Worm (Caenorhabditis elegans) whole organism, L4 larva: Measurements from ENCODE around the gene lrch-1.

ENCODE experiments used
- F26F4.8 ChIP-seq: fragments of 200-800 bp; sonication (Bioruptor generic); conservative IDR thresholded peaks from 2 replicates; pipeline ENCODE4 v1.3.6; 2022; ENCODE audit warnings: missing genetic modification characterization, missing compliant biosample characterization
- aly-2 ChIP-seq: sonication (generic microtip); optimal IDR thresholded peaks from 2 replicates; lab custom pipeline; 2018; ENCODE audit warnings: missing biosample characterization, missing genetic modification characterization
- ama-1 ChIP-seq: fragments of 150-350 bp; optimal IDR thresholded peaks from 2 replicates; lab custom pipeline; 2014; ENCODE audit warnings: inconsistent platforms, mixed read lengths
- mep-1 ChIP-seq: fragments of 150-350 bp; sonication (generic microtip); optimal IDR thresholded peaks from 3 replicates; lab custom pipeline; 2014; ENCODE audit warnings: missing biosample characterization, missing genetic modification characterization
- nhr-77 ChIP-seq: fragments of 150-350 bp; optimal IDR thresholded peaks from 2 replicates; lab custom pipeline; 2014; ENCODE audit warnings: missing biosample characterization, missing genetic modification characterization
- snpc-4 ChIP-seq: fragments of 150-350 bp; optimal IDR thresholded peaks from 2 replicates; lab custom pipeline; 2014; ENCODE audit warnings: missing biosample characterization, missing genetic modification characterization

- TF ChIP-seq nhr-77 = no peak
- TF ChIP-seq F26F4.8 = no peak
- no peak for TF ChIP-seq aly-2
- TF ChIP-seq ama-1 (lab: Kevin White, UChicago) = no peak
- no peak for TF ChIP-seq snpc-4
- TF ChIP-seq mep-1 = no peak
These were observed 42.6 kb upstream of the lrch-1 start for ce11 chrX:6259081-6259480.
